Worm (Caenorhabditis elegans) whole organism, early embryonic: ENCODE data around the gene sek-4.

Experiments
- F13C5.2 ChIP-seq: sonication (generic microtip); optimal IDR thresholded peaks from 2 replicates; lab custom pipeline; 2017; ENCODE audit warnings: mild to moderate bottlenecking, missing genetic modification characterization, inconsistent platforms, missing compliant biosample characterization
- hnd-1 ChIP-seq: sonication (generic microtip); optimal IDR thresholded peaks from 2 replicates; lab custom pipeline; 2016; ENCODE audit warnings: missing genetic modification characterization, missing compliant biosample characterization
- sea-1 ChIP-seq: fragments of 200-800 bp; sonication (Bioruptor generic); conservative IDR thresholded peaks from 2 replicates; pipeline ENCODE4 v1.3.6; 2022; ENCODE audit warnings: missing genetic modification characterization, missing compliant biosample characterization
- tra-4 ChIP-seq: sonication (generic microtip); optimal IDR thresholded peaks from 2 replicates; lab custom pipeline; 2017; ENCODE audit warnings: missing genetic modification characterization, missing compliant biosample characterization

sek-4 gene

DNA sequence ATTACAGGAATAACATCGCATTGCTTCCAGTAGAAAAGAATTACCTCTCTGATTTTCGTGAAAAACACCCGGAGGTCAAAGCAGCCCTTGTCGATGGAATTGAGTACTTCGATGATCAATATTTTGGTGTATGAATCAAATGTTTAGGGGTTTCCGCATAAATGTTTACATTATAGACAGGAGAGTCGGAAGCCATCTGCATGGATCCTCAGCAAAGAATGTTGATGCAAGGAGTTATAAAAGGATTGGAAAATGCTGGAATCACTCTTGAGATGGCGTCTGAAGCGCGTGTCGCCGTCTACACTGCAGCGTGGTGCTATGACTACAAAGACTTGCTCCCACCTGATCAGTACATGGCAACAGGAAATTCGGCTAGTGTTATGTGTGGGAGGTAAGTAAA, 39.4 kb downstream of the sek-4 start, which contains the start of gene C41A3.2:
C41A3.2 (minus strand) TSS at position 101 of the 400 bp plus-strand sequence.
- TF ChIP-seq hnd-1 (tag; lab: Kevin White, UChicago) (no peak), sea-1 (GFP tag; lab: Robert Waterston, UW) (no peak), F13C5.2 (no peak), tra-4 (tag; lab: Kevin White, UChicago) (no peak)
